Worm (Caenorhabditis elegans): ENCODE data around the gene Y38C1AA.1.

- no peak for TF ChIP-seq elt-3 (tag; optimal IDR thresholded peaks at IDR 0.05)
- TF ChIP-seq nhr-12 (tag; optimal IDR thresholded peaks at IDR 0.05): no peak
- no peak for TF ChIP-seq ham-2 (GFP tag; optimal IDR thresholded peaks at IDR 0.05)
- TF ChIP-seq pha-4 (tag; optimal IDR thresholded peaks at IDR 0.05): no peak
- no peak for TF ChIP-seq unc-62 (GFP tag; optimal IDR thresholded peaks at IDR 0.05)
- TF ChIP-seq ces-1 (GFP tag; optimal IDR thresholded peaks at IDR 0.05): no peak
- TF ChIP-seq nhr-28 (tag; optimal IDR thresholded peaks at IDR 0.05): no peak
- no peak for TF ChIP-seq hlh-1 (tag; optimal IDR thresholded peaks at IDR 0.05)
- TF ChIP-seq ceh-83 (GFP tag; optimal IDR thresholded peaks at IDR 0.05): no peak
- TF ChIP-seq bed-3 (GFP tag; optimal IDR thresholded peaks at IDR 0.05): no peak
- TF ChIP-seq mep-1 (tag; optimal IDR thresholded peaks at IDR 0.05): no peak
- TF ChIP-seq nhr-237 (tag; optimal IDR thresholded peaks at IDR 0.05): no peak
- TF ChIP-seq snpc-4 (tag; optimal IDR thresholded peaks at IDR 0.05): no peak
Observed at ce11 chrIV:266148-266547, 58.2 kb downstream of the Y38C1AA.1 start, which contains the start of gene T21D12.12.
